Worm (Caenorhabditis elegans) whole organism, mixed stage, embryonic: ENCODE data around the gene T22F3.7.

Experiments
- M03D4.4 ChIP-seq: sonication (generic microtip); optimal IDR thresholded peaks from 2 replicates; lab custom pipeline; 2017; ENCODE audit warnings: mild to moderate bottlenecking, missing genetic modification characterization, missing compliant biosample characterization
- bed-3 ChIP-seq: fragments of 200-800 bp; sonication (Bioruptor generic); optimal IDR thresholded peaks from 3 replicates; lab custom pipeline; 2018; ENCODE audit warnings: mild to moderate bottlenecking, missing genetic modification characterization, moderate library complexity, missing compliant biosample characterization
- blmp-1 ChIP-seq: fragments of 150-350 bp; optimal IDR thresholded peaks from 2 replicates; lab custom pipeline; 2014; ENCODE audit warnings: missing biosample characterization, missing genetic modification characterization
- ceh-39 ChIP-seq: fragments of 150-350 bp; optimal IDR thresholded peaks from 2 replicates; lab custom pipeline; 2014; ENCODE audit warnings: missing biosample characterization, missing genetic modification characterization
- ceh-43 ChIP-seq: fragments of 200-800 bp; sonication (Bioruptor generic); optimal IDR thresholded peaks from 2 replicates; lab custom pipeline; 2018; ENCODE audit warnings: mild to moderate bottlenecking, missing genetic modification characterization, moderate library complexity, missing compliant biosample characterization
- ceh-83 ChIP-seq: fragments of 200-800 bp; sonication (Bioruptor generic); optimal IDR thresholded peaks from 2 replicates; lab custom pipeline; 2018; ENCODE audit warnings: mild to moderate bottlenecking, missing genetic modification characterization, missing compliant biosample characterization
- ces-1 ChIP-seq: fragments of 150-350 bp; optimal IDR thresholded peaks from 2 replicates; lab custom pipeline; 2014; ENCODE audit warnings: missing biosample characterization, missing genetic modification reagents, missing genetic modification characterization
- cnd-1 ChIP-seq: fragments of 200-800 bp; sonication (Bioruptor generic); optimal IDR thresholded peaks from 2 replicates; lab custom pipeline; 2018; ENCODE audit warnings: mild to moderate bottlenecking, missing genetic modification characterization, missing compliant biosample characterization
- drap-1 ChIP-seq: fragments of 200-800 bp; sonication (Bioruptor generic); optimal IDR thresholded peaks from 3 replicates; lab custom pipeline; 2018; ENCODE audit warnings: mild to moderate bottlenecking, missing genetic modification characterization, missing compliant biosample characterization
- elt-1 ChIP-seq: sonication (generic microtip); optimal IDR thresholded peaks from 2 replicates; lab custom pipeline; 2017; ENCODE audit warnings: missing genetic modification characterization, mild to moderate bottlenecking, missing compliant biosample characterization, antibody characterized with exemption, moderate library complexity, borderline replicate concordance; ENCODE audit not compliant: insufficient read depth
- elt-3 ChIP-seq: fragments of 150-350 bp; optimal IDR thresholded peaks from 2 replicates; lab custom pipeline; 2014; ENCODE audit warnings: missing biosample characterization, missing genetic modification characterization
- flh-1 ChIP-seq: fragments of 200-800 bp; sonication (Bioruptor generic); optimal IDR thresholded peaks from 2 replicates; lab custom pipeline; 2018; ENCODE audit warnings: mild to moderate bottlenecking, missing genetic modification characterization, moderate library complexity, missing compliant biosample characterization
- ham-2 ChIP-seq: fragments of 200-800 bp; sonication (Bioruptor generic); optimal IDR thresholded peaks from 2 replicates; lab custom pipeline; 2018; ENCODE audit warnings: mild to moderate bottlenecking, missing genetic modification characterization, missing compliant biosample characterization
- hlh-1 ChIP-seq: fragments of 150-350 bp; optimal IDR thresholded peaks from 2 replicates; lab custom pipeline; 2014; ENCODE audit warnings: missing biosample characterization, missing genetic modification reagents, missing genetic modification characterization
- lin-13 ChIP-seq: fragments of 150-350 bp; optimal IDR thresholded peaks from 2 replicates; lab custom pipeline; 2014; ENCODE audit warnings: missing biosample characterization, missing genetic modification characterization
- lsy-2 ChIP-seq: fragments of 150-350 bp; optimal IDR thresholded peaks from 2 replicates; lab custom pipeline; 2014; ENCODE audit warnings: missing biosample characterization, missing genetic modification characterization
- mab-5 ChIP-seq: fragments of 150-350 bp; optimal IDR thresholded peaks from 2 replicates; lab custom pipeline; 2014; ENCODE audit warnings: missing biosample characterization, missing genetic modification characterization
- mep-1 ChIP-seq: fragments of 150-350 bp; optimal IDR thresholded peaks from 2 replicates; lab custom pipeline; 2017; ENCODE audit warnings: missing biosample characterization, missing genetic modification reagents, missing genetic modification characterization, inconsistent platforms
- mls-2 ChIP-seq: sonication (generic microtip); optimal IDR thresholded peaks from 2 replicates; lab custom pipeline; 2016; ENCODE audit warnings: mild to moderate bottlenecking, missing genetic modification characterization, moderate library complexity, missing compliant biosample characterization
- nhr-12 ChIP-seq: fragments of 150-350 bp; optimal IDR thresholded peaks from 2 replicates; lab custom pipeline; 2014; ENCODE audit warnings: missing biosample characterization, missing genetic modification characterization
- nhr-2 ChIP-seq: fragments of 150-350 bp; optimal IDR thresholded peaks from 2 replicates; lab custom pipeline; 2014; ENCODE audit warnings: missing biosample characterization, missing genetic modification characterization
- nhr-28 ChIP-seq: fragments of 150-350 bp; optimal IDR thresholded peaks from 2 replicates; lab custom pipeline; 2014; ENCODE audit warnings: missing biosample characterization, missing genetic modification characterization
- nhr-76 ChIP-seq: sonication (generic microtip); optimal IDR thresholded peaks from 2 replicates; lab custom pipeline; 2017; ENCODE audit warnings: missing biosample characterization, missing genetic modification characterization
- pha-4 ChIP-seq: fragments of 150-350 bp; optimal IDR thresholded peaks from 2 replicates; lab custom pipeline; 2018; ENCODE audit warnings: missing biosample characterization, missing genetic modification reagents, missing genetic modification characterization
- sem-2 ChIP-seq: fragments of 200-800 bp; sonication (Bioruptor generic); optimal IDR thresholded peaks from 2 replicates; lab custom pipeline; 2018; ENCODE audit warnings: mild to moderate bottlenecking, missing genetic modification characterization, missing compliant biosample characterization
- snpc-4 ChIP-seq: fragments of 150-350 bp; optimal IDR thresholded peaks from 2 replicates; lab custom pipeline; 2014; ENCODE audit warnings: missing biosample characterization, missing genetic modification characterization
- tbx-8 ChIP-seq: fragments of 200-800 bp; sonication (Bioruptor generic); optimal IDR thresholded peaks from 2 replicates; lab custom pipeline; 2018; ENCODE audit warnings: mild to moderate bottlenecking, missing genetic modification characterization, moderate library complexity, missing compliant biosample characterization
- unc-120 ChIP-seq: sonication (generic microtip); optimal IDR thresholded peaks from 2 replicates; lab custom pipeline; 2017; ENCODE audit warnings: missing genetic modification characterization, missing compliant biosample characterization; ENCODE audit not compliant: poor library complexity, severe bottlenecking
- unc-62 ChIP-seq: fragments of 150-350 bp; optimal IDR thresholded peaks from 2 replicates; lab custom pipeline; 2014; ENCODE audit warnings: missing biosample characterization, missing genetic modification reagents, missing genetic modification characterization
- zip-8 ChIP-seq: fragments of 150-350 bp; optimal IDR thresholded peaks from 2 replicates; lab custom pipeline; 2014; ENCODE audit warnings: missing biosample characterization, missing genetic modification characterization
- ztf-11 ChIP-seq: fragments of 150-350 bp; optimal IDR thresholded peaks from 2 replicates; lab custom pipeline; 2014; ENCODE audit warnings: missing biosample characterization, missing genetic modification characterization

T22F3.7 gene

ce11 chrV:3552740-3553469 lies 47.6 kb downstream of the T22F3.7 start, which contains the start of gene T24A6.20:
T24A6.20 (plus strand) TSS chrV:3553134.
- no peak for TF ChIP-seq zip-8 (tag; lab: Kevin White, UChicago)
- no peak for TF ChIP-seq ham-2 (GFP tag; lab: Kevin White, UChicago)
- no peak for TF ChIP-seq unc-120
- peak; percentile 5 for TF ChIP-seq ceh-39
- no peak for TF ChIP-seq ceh-83 (GFP tag; lab: Kevin White, UChicago)
- no peak for TF ChIP-seq ztf-11
- TF ChIP-seq nhr-28 (tag; lab: Kevin White, UChicago), result no peak

ce11 chrV:3551765-3552164 lies 48.7 kb downstream of the T22F3.7 start, which contains the start of gene grl-28:
grl-28 (minus strand) TSS chrV:3551865.
- TF ChIP-seq ham-2 (GFP tag; lab: Kevin White, UChicago) (no peak), mab-5 (tag; lab: Kevin White, UChicago) (no peak), M03D4.4 (tag; lab: Kevin White, UChicago) (no peak), drap-1 (GFP tag; lab: Kevin White, UChicago) (no peak), zip-8 (tag; lab: Kevin White, UChicago) (no peak), hlh-1 (tag; lab: Kevin White, UChicago) (no peak), lin-13 (tag; lab: Kevin White, UChicago) (no peak), unc-62 (GFP tag; lab: Kevin White, UChicago) (no peak), mep-1 (no peak), tbx-8 (GFP tag; lab: Kevin White, UChicago) (no peak), nhr-76 (tag; lab: Kevin White, UChicago) (no peak), nhr-2 (tag; lab: Kevin White, UChicago) (no peak), ceh-39 (no peak), nhr-12 (tag; lab: Kevin White, UChicago) (no peak), cnd-1 (no peak), snpc-4 (tag; lab: Kevin White, UChicago) (no peak), bed-3 (GFP tag; lab: Kevin White, UChicago) (no peak), ceh-83 (GFP tag; lab: Kevin White, UChicago) (no peak), lsy-2 (tag; lab: Kevin White, UChicago) (no peak), sem-2 (GFP tag; lab: Kevin White, UChicago) (no peak)

ce11 chrV:3549553-3549952 lies 50.9 kb downstream of the T22F3.7 start, which contains the start of gene sri-21:
sri-21 (plus strand) TSS chrV:3549853.
- no peak for TF ChIP-seq elt-1 (tag; lab: Kevin White, UChicago)
- no peak for TF ChIP-seq zip-8 (tag; lab: Kevin White, UChicago)
- TF ChIP-seq snpc-4 (tag; lab: Kevin White, UChicago), result no peak

- TF ChIP-seq flh-1 (GFP tag; lab: Kevin White, UChicago) (no peak), ces-1 (GFP tag; lab: Kevin White, UChicago) (no peak), sem-2 (GFP tag; lab: Kevin White, UChicago) (no peak), blmp-1 (no peak), drap-1 (GFP tag; lab: Kevin White, UChicago) (no peak), nhr-2 (tag; lab: Kevin White, UChicago) (no peak), pha-4 (tag; lab: Kevin White, UChicago) (no peak), nhr-12 (tag; lab: Kevin White, UChicago) (no peak), elt-3 (tag; lab: Kevin White, UChicago) (no peak), ham-2 (GFP tag; lab: Kevin White, UChicago) (no peak), ceh-43 (GFP tag; lab: Kevin White, UChicago) (no peak), nhr-76 (tag; lab: Kevin White, UChicago) (no peak), zip-8 (tag; lab: Kevin White, UChicago) (no peak), nhr-28 (tag; lab: Kevin White, UChicago) (no peak), mls-2 (no peak)
Observed at ce11 chrV:3548798-3549197, 51.7 kb downstream of the T22F3.7 start, which contains the start of gene srw-130. srw-130 (minus strand) TSS chrV:3548898.
